Worm (Caenorhabditis elegans): ENCODE results near the gene hal-2.

DNA sequence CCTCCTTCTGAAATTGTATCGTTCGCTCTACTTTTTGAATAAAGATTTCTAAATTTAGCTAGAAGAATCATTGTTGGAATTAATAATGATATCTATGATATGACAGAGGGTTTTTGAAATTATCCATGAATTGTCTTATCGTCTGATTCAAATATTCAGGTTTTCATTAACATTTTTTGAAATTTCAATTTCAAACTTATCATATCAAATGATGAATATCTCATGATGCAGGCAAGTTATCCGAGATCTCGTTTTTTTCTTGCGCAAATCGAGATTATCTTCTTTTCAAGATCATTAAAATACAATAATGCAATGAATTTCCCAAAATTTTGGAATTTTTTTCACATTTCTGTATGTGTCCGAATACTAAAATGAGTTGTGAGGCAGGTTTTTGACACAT, 9.2 kb upstream of the hal-2 start, which contains the start of gene spop-1:
- TF ChIP-seq cog-1 (tag; optimal IDR thresholded peaks at IDR 0.05) (no peak), flt-1 (GFP tag; IDR thresholded peaks at IDR 0.05) (no peak), ref-1 (GFP tag; conservative IDR thresholded peaks at IDR 0.05) (no peak), T22C8.4 (GFP tag; IDR thresholded peaks at IDR 0.05) (no peak), klf-2 (GFP tag; conservative IDR thresholded peaks at IDR 0.05) (no peak), ztf-29 (GFP tag; IDR thresholded peaks at IDR 0.05) (no peak), med-1 (GFP tag; optimal IDR thresholded peaks at IDR 0.05; ENCODE audit: insufficient read depth) (no peak), ztf-23 (GFP tag; IDR thresholded peaks at IDR 0.05) (no peak), tab-1 (GFP tag; IDR thresholded peaks at IDR 0.05) (no peak)

Measured in whole organism, midembryonic.